Fruit fly (Drosophila melanogaster): Measurements from ENCODE around the gene CG12155.

DNA sequence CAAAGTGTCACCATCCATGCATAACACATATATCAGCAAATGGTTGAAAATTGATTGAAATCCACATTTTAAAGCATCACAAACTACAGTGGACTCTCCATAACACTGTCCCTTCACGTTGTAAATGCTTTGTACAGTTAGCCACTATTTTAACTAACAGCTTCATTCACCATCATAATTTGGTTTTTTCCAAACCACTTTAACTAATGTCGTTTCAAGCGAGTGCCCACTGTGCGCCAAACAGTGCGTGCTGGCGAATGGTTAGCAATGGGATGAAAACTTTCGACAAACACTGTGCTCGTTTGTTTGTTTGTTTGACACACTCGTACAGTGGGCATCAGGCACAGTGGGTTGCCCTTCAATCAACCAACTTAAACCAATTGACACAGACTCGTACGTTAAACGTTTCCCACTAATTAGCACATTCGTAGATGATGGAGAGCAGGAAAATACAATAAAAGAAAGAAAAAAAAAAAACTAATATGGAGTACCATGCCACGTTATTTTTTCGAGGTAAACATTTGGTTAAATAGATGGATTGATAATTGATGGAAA, 28.2 kb upstream of the CG12155 start:
- TF ChIP-seq cnc (optimal IDR thresholded peaks at IDR 0.05) (no peak), Mnt (GFP tag; optimal IDR thresholded peaks at IDR 0.05) (peak; percentile 81), toe (GFP tag; optimal IDR thresholded peaks at IDR 0.05) (peak; percentile 84), CG1620 (GFP tag; optimal IDR thresholded peaks at IDR 0.05) (peak; percentile 90), Clk (GFP tag; optimal IDR thresholded peaks at IDR 0.05) (peak; percentile 83), Crg-1 (GFP tag; optimal IDR thresholded peaks at IDR 0.05) (peak; percentile 86), Hr96 (GFP tag; optimal IDR thresholded peaks at IDR 0.05) (peak; percentile 82)

Measured in whole organism, adult.